Worm (Caenorhabditis elegans) whole organism, L4/young adult: ENCODE measurements around the gene ndx-3.

ENCODE experiments used
- W03F9.2 ChIP-seq: fragments of 150-350 bp; optimal IDR thresholded peaks from 2 replicates; lab custom pipeline; 2014; ENCODE audit warnings: missing biosample characterization, missing genetic modification characterization
- dao-5 ChIP-seq: sonication (generic microtip); optimal IDR thresholded peaks from 2 replicates; lab custom pipeline; 2016; ENCODE audit warnings: missing genotype, missing genetic modification characterization, moderate library complexity, missing compliant biosample characterization
- him-1 ChIP-seq: sonication (generic microtip); optimal IDR thresholded peaks from 2 replicates; lab custom pipeline; 2016; ENCODE audit warnings: missing genotype, missing genetic modification reagents, missing genetic modification characterization, missing compliant biosample characterization

- TF ChIP-seq him-1 (tag; lab: Kevin White, UChicago), result no peak
- TF ChIP-seq W03F9.2 (tag; lab: Kevin White, UChicago), result no peak
- no peak for TF ChIP-seq dao-5
These were observed 45.3 kb downstream of the ndx-3 start, which contains the start of gene F59A6.11 for ce11 chrII:4998657-4999056.
